Worm (Caenorhabditis elegans): ENCODE results near the gene W10G11.1.

DNA sequence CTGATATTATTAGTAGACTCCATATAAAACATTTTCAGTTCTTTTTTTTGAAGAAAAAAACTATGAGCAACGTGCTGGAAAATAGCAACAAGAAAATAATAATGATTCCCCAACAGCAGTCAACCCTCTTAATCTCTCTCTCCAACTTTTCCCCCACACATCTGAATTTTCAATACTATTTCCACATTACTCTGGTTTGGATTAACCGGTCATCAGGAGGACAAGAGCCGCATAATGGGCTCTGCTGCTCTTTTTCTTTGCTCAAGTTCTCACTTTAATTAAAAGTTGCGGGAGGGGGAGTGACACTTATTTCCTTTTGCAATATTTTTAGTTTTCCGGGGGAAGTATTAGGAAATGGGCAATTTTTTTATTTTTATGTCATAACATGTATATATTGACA lies 33.0 kb downstream of the W10G11.1 start:
- no peak for TF ChIP-seq ama-1 (optimal IDR thresholded peaks at IDR 0.05)
- no peak for TF ChIP-seq nhr-90 (tag; optimal IDR thresholded peaks at IDR 0.05; ENCODE audit: poor library complexity)
- TF ChIP-seq zag-1 (tag; optimal IDR thresholded peaks at IDR 0.05) = no peak
- no peak for TF ChIP-seq lin-15B (tag; optimal IDR thresholded peaks at IDR 0.05)
- TF ChIP-seq fkh-10 (GFP tag; optimal IDR thresholded peaks at IDR 0.05) = no peak
- no peak for TF ChIP-seq elt-3 (tag; optimal IDR thresholded peaks at IDR 0.05)
- TF ChIP-seq nhr-77 (tag; optimal IDR thresholded peaks at IDR 0.05) = no peak
- TF ChIP-seq nhr-47 (tag; optimal IDR thresholded peaks at IDR 0.05) = no peak
- peak; percentile 40 for TF ChIP-seq lin-14 (GFP tag; optimal IDR thresholded peaks at IDR 0.05)
- TF ChIP-seq rnt-1 (tag; optimal IDR thresholded peaks at IDR 0.05) = no peak
- TF ChIP-seq unc-62 (GFP tag; optimal IDR thresholded peaks at IDR 0.05) = no peak

Measured in whole organism, L1 larva.